Worm (Caenorhabditis elegans): Measurements from ENCODE around the gene T22B2.1.

Gene T22B2.1

DNA sequence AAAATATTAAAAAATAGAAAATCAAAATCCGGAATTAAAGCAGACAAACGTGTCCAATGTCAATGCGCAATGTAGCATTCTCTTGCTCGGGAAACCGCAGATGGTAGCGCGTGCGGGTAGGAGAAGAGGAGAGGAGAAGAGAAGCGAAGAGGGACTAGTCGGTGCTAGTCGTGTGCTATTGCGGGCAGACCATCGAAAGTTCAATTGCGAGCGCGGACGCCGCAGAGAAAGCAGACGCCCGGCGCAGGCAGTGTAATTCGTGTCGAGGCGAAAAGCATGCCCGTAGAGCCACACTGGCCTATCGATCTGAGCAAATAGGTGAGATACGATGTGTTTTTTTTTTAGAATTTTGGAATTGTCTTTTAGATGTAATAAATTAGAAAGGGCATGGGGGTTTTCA is 19.8 kb downstream of the T22B2.1 start (continued):
- TF ChIP-seq nhr-237 (tag; optimal IDR thresholded peaks at IDR 0.05), result no peak
- no peak for TF ChIP-seq sma-3 (GFP tag; optimal IDR thresholded peaks at IDR 0.05)
- no peak for TF ChIP-seq lin-13 (GFP tag; optimal IDR thresholded peaks at IDR 0.05)
- no peak for TF ChIP-seq blmp-1 (tag; optimal IDR thresholded peaks at IDR 0.05; ENCODE audit: insufficient read depth)
- TF ChIP-seq gmeb-1 (tag; optimal IDR thresholded peaks at IDR 0.05), result no peak
- no peak for TF ChIP-seq nhr-21 (tag; optimal IDR thresholded peaks at IDR 0.05)
- no peak for TF ChIP-seq dmd-4 (tag; optimal IDR thresholded peaks at IDR 0.05)
- no peak for TF ChIP-seq ama-1 (optimal IDR thresholded peaks at IDR 0.05)
- peak; percentile 35 for TF ChIP-seq lin-11 (tag; optimal IDR thresholded peaks at IDR 0.05)
- peak; percentile 32 for TF ChIP-seq zag-1 (tag; optimal IDR thresholded peaks at IDR 0.05)
- no peak for TF ChIP-seq snpc-4 (tag; optimal IDR thresholded peaks at IDR 0.05)

DNA sequence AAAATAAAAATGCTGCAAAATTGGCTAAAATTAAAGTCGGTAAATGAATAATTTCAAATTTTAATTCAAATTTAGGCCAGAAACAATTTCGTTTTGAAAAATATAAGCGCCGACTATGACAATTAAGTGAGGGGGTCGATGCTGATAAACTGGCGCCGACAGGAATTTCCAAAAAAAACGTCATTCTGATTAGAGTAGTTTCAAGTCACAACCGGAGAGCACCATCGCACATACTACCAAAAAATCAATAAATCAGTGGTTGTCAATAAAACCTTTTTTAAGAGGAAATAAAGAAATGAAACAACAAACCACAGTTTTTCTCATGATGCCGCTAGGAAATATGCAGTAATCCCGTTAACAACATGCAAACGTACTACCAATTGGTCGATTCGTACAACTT is 23.1 kb downstream of the T22B2.1 start:
- TF ChIP-seq egl-27 (tag; optimal IDR thresholded peaks at IDR 0.05) (no peak), fos-1 (tag; optimal IDR thresholded peaks at IDR 0.05) (peak; percentile 49)

DNA sequence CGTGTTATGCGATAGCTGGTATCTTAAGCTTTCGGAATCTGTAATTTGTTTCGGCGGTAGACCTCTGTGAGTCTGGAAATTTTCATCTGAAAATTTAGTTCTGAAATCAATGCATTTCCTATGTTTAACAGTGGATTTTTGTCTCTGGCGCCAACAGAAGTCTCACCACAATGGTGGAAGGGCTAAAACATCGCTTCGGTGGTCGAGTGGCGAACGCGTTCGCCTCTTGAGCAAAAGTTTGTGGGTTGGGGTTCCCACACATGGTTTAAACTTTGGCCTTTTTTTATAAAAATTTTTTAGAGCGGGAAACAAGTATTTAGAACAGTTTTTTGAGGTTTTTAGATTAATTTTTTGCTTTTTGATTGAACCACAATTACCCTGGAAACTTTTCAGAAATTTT is 23.9 kb downstream of the T22B2.1 start:
- TF ChIP-seq nhr-6 (tag; optimal IDR thresholded peaks at IDR 0.05) (no peak), unc-55 (GFP tag; optimal IDR thresholded peaks at IDR 0.05) (no peak)

DNA sequence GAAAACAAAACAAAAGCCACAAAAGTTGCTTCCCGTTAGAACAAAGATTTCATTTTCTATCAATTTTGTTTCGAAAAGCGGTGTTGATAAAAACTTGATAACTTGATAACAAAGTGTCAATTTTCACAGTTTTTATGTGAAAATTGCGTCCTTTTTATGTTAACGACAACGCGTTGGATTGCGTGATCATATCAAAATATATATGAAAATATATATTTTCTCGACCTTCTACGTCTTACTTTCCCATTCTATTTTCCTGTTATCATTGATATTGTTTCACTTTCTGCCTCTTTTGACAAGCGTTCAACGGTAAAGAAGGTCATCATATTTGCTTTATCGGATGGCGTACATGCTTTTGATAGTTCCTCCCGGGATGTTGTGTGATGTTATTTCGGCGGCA is 26.9 kb downstream of the T22B2.1 start:
- TF ChIP-seq nhr-21 (tag; optimal IDR thresholded peaks at IDR 0.05), result no peak
- TF ChIP-seq sem-4 (tag; optimal IDR thresholded peaks at IDR 0.05), result no peak
- no peak for TF ChIP-seq aly-2 (tag; optimal IDR thresholded peaks at IDR 0.05)
- TF ChIP-seq F13H6.1 (tag; optimal IDR thresholded peaks at IDR 0.05), result no peak
- TF ChIP-seq ztf-11 (tag; optimal IDR thresholded peaks at IDR 0.05), result no peak
- TF ChIP-seq nhr-11 (tag; optimal IDR thresholded peaks at IDR 0.05), result no peak
- TF ChIP-seq snpc-4 (tag; optimal IDR thresholded peaks at IDR 0.05), result no peak
- TF ChIP-seq R02D3.7 (tag; optimal IDR thresholded peaks at IDR 0.05), result no peak
- TF ChIP-seq sma-3 (GFP tag; optimal IDR thresholded peaks at IDR 0.05), result no peak
- TF ChIP-seq elt-3 (tag; optimal IDR thresholded peaks at IDR 0.05), result no peak
- no peak for TF ChIP-seq dmd-4 (tag; optimal IDR thresholded peaks at IDR 0.05)
- no peak for TF ChIP-seq unc-39 (tag; optimal IDR thresholded peaks at IDR 0.05)

DNA sequence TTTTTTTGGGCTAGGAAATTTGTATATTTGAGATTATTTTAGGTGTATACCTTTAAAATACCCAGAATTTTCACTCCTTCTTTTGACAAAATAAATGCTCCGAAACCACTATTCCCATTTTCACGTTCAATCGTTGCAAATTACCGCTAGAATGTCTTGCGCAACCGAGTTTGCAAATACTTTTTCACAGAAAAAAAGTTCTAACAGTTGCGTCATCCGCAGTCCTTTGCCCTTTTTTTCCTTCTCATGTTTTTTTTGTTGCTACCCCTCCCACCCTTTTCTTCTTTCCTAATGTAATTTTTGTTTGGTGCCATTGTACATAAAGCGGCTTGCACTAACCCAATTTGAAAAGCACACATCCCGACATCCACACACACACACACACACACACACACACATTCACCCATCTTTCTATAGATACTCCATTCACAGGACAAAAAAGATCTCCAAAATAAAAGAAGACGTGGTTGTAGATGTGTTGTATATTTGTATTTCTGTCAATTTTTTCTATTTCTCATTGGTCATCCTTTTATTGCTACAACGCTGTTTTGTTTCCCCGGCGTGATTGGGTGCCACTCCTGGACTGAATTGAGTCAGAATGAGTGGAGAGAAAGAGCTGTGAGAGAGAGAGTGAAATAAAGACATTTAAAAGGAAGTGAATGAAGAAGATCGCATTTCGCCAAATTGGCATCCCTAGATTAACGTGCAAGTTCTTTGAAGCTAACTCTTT is 31.8 kb downstream of the T22B2.1 start:
- TF ChIP-seq skn-1 (tag; optimal IDR thresholded peaks at IDR 0.05) (no peak), sma-3 (GFP tag; optimal IDR thresholded peaks at IDR 0.05) (no peak), lin-11 (tag; optimal IDR thresholded peaks at IDR 0.05) (no peak), C34F6.9 (tag; optimal IDR thresholded peaks at IDR 0.05) (peak; percentile 9), sem-4 (tag; optimal IDR thresholded peaks at IDR 0.05) (peak; percentile 33), alr-1 (tag; optimal IDR thresholded peaks at IDR 0.05) (no peak), ceh-16 (tag; optimal IDR thresholded peaks at IDR 0.05) (no peak), snpc-4 (tag; optimal IDR thresholded peaks at IDR 0.05) (no peak), ZK546.5 (tag; optimal IDR thresholded peaks at IDR 0.05) (no peak), crh-2 (tag; optimal IDR thresholded peaks at IDR 0.05) (no peak), elt-3 (tag; optimal IDR thresholded peaks at IDR 0.05) (no peak), mbf-1 (tag; optimal IDR thresholded peaks at IDR 0.05) (no peak), egl-27 (tag; optimal IDR thresholded peaks at IDR 0.05) (no peak)

DNA sequence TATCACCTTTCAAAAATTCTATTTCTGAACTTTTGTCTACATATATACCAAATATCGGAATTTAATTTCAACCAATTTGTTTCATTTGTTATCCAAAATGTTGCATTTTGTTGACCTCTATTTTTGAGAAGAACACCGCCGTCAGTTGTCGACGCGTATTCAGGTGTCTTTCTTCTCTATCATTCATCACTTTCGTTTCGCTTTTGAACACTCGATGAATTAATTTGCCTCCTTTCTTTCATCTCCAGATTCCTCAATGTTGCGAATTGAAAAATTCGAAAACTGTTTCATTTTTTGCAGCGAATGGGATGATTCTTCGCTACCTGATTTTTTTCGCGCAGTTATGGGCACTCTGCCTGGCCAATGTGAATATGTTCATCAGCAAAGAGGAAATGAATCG is 32.4 kb downstream of the T22B2.1 start, which contains the start of gene lin-18:
Gene lin-18, plus strand, starts transcription at position 301 of the 400 bp plus-strand sequence.
- TF ChIP-seq blmp-1 (tag; optimal IDR thresholded peaks at IDR 0.05; ENCODE audit: insufficient read depth) (peak; percentile 52), nhr-77 (tag; optimal IDR thresholded peaks at IDR 0.05) (no peak)

DNA sequence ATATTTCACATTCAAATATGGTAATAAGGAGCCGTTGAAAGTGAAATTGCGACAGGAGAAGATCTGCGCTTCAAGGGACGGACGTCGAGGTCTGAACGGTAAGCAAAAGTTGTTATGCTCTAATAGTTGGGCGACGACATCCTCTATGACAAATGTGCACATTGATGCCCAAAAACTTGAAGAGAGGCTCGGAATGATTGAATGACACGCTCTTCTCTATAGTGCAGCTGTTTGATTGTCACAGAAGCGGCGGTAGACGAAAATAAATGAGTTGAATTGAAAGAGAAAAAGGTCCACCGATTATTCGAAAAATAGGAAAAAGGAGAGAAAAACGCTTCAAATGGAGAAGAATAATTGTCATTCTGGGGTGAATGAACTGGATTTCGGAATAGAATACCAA is 33.3 kb downstream of the T22B2.1 start:
- TF ChIP-seq lin-13 (GFP tag; optimal IDR thresholded peaks at IDR 0.05) (no peak), gmeb-1 (tag; optimal IDR thresholded peaks at IDR 0.05) (no peak), elt-1 (tag; optimal IDR thresholded peaks at IDR 0.05) (no peak), egl-27 (tag; optimal IDR thresholded peaks at IDR 0.05) (no peak), unc-55 (GFP tag; optimal IDR thresholded peaks at IDR 0.05) (no peak)
